Fruit fly (Drosophila melanogaster) whole organism, prepupa: ENCODE measurements around the gene CG10646.

Experiments
- Hr39 ChIP-seq: fragments of 200-800 bp; sonication (Bioruptor generic); optimal IDR thresholded peaks from 2 replicates; lab custom pipeline; 2016; ENCODE audit warnings: missing biosample characterization, missing genetic modification characterization
- Hr4 ChIP-seq: fragments of 200-800 bp; sonication (Bioruptor generic); optimal IDR thresholded peaks from 3 replicates; lab custom pipeline; 2016; ENCODE audit warnings: missing biosample characterization, missing genetic modification characterization
- Sox102F ChIP-seq: fragments of 200-800 bp; sonication (Bioruptor generic); optimal IDR thresholded peaks from 2 replicates; lab custom pipeline; 2016; ENCODE audit warnings: missing biosample characterization, mild to moderate bottlenecking, missing genetic modification characterization
- ss ChIP-seq, 2 experiments: fragments of 200-800 bp; sonication (Bioruptor generic); optimal IDR thresholded peaks; 2 replicates in 1 of 2; 3 replicates in 1 of 2; lab custom pipeline; 2017 to 2018; ENCODE audit warnings: mild to moderate bottlenecking in 2 of 2, missing biosample characterization in 2 of 2, missing genetic modification characterization in 2 of 2, moderate library complexity in 1 of 2

dm6 chr3L:12501249-12501648 is 2.4 kb downstream of the CG10646 start, which contains the start of the genes CG10638 and CG10681:
- TF ChIP-seq Hr4 (GFP tag; lab: Kevin White, UChicago): peak; percentile 56
- no peak for TF ChIP-seq Sox102F
- no peak for TF ChIP-seq ss (GFP tag; optimal IDR thresholded peaks at IDR 0.05; lab: Kevin White, UChicago)
- TF ChIP-seq Hr39 (GFP tag; lab: Kevin White, UChicago): no peak
